Fruit fly (Drosophila melanogaster) whole organism, pupa: ENCODE results near the gene CG18789.

Experiments used
- CG15710 ChIP-seq: fragments of 200-800 bp; sonication (Bioruptor generic); optimal IDR thresholded peaks from 2 replicates; lab custom pipeline; 2018; ENCODE audit warnings: missing biosample characterization, mild to moderate bottlenecking, missing genetic modification characterization, moderate library complexity
- CG17806 ChIP-seq: fragments of 200-800 bp; sonication (Bioruptor generic); optimal IDR thresholded peaks from 2 replicates; lab custom pipeline; 2018; ENCODE audit warnings: missing biosample characterization, mild to moderate bottlenecking, missing genetic modification characterization, moderate library complexity
- CG4496 ChIP-seq: fragments of 200-800 bp; sonication (Bioruptor generic); IDR thresholded peaks from 3 replicates; pipeline ENCODE4 v1.3.6; 2022; ENCODE audit warnings: missing biosample characterization, missing genetic modification characterization
- CG8159 ChIP-seq: fragments of 200-800 bp; sonication (Bioruptor generic); optimal IDR thresholded peaks from 3 replicates; lab custom pipeline; 2018; ENCODE audit warnings: missing biosample characterization, mild to moderate bottlenecking, missing genetic modification characterization, moderate library complexity
- CG8301 ChIP-seq: fragments of 200-800 bp; sonication (Bioruptor generic); optimal IDR thresholded peaks from 2 replicates; lab custom pipeline; 2018; ENCODE audit warnings: missing biosample characterization, mild to moderate bottlenecking, missing genetic modification characterization
- EcR ChIP-seq: fragments of 200-800 bp; sonication (Bioruptor generic); optimal IDR thresholded peaks from 3 replicates; lab custom pipeline; 2019; ENCODE audit warnings: missing biosample characterization, missing genetic modification characterization, mild to moderate bottlenecking, moderate library complexity, missing genetic modification reagents
- Snoo ChIP-seq: fragments of 200-800 bp; sonication (Bioruptor generic); optimal IDR thresholded peaks from 3 replicates; lab custom pipeline; 2017; ENCODE audit warnings: missing biosample characterization, mild to moderate bottlenecking, missing genetic modification characterization, inconsistent platforms
- fd96Ca ChIP-seq: fragments of 200-800 bp; sonication (Bioruptor generic); IDR thresholded peaks from 3 replicates; pipeline ENCODE4 v1.3.6; 2022; ENCODE audit warnings: missing biosample characterization, missing genetic modification characterization

- TF ChIP-seq CG15710 (no peak), Snoo (tag; lab: Kevin White, UChicago) (no peak), CG17806 (no peak), CG4496 (GFP tag; lab: Robert Waterston, UW) (no peak), CG8159 (tag; lab: Kevin White, UChicago) (no peak), CG8301 (no peak), EcR (GFP tag; lab: Kevin White, UChicago) (peak; percentile 24), fd96Ca (GFP tag; lab: Robert Waterston, UW) (no peak)
Measured at dm6 chr2L:12001132-12001531, 5.9 kb upstream of the CG18789 start.
